Fruit fly (Drosophila melanogaster) whole organism, embryonic: Measurements from ENCODE around the gene Vps26.

Experiments used
- Bgb ChIP-seq: fragments of 200-800 bp; sonication (Bioruptor generic); IDR thresholded peaks from 2 replicates; pipeline ENCODE4 v1.3.6; 2022; ENCODE audit warnings: missing biosample characterization, missing genetic modification characterization; ENCODE audit not compliant: partially characterized antibody
- CG10565 ChIP-seq: fragments of 200-800 bp; sonication (Bioruptor generic); optimal IDR thresholded peaks from 3 replicates; lab custom pipeline; 2016; ENCODE audit warnings: missing biosample characterization, mild to moderate bottlenecking, missing genetic modification characterization
- CG11093 ChIP-seq: fragments of 200-800 bp; sonication (Bioruptor generic); IDR thresholded peaks from 3 replicates; pipeline ENCODE4 v1.3.6; 2022; ENCODE audit warnings: missing biosample characterization, missing genetic modification characterization
- CG11504 ChIP-seq: fragments of 200-800 bp; sonication (Bioruptor generic); optimal IDR thresholded peaks from 3 replicates; lab custom pipeline; 2019; ENCODE audit warnings: missing biosample characterization, mild to moderate bottlenecking, missing genetic modification characterization, moderate library complexity
- CG12071 ChIP-seq: fragments of 200-800 bp; sonication (Bioruptor generic); optimal IDR thresholded peaks from 3 replicates; lab custom pipeline; 2018; ENCODE audit warnings: missing biosample characterization, mild to moderate bottlenecking, missing genetic modification characterization
- CG15514 ChIP-seq: fragments of 200-800 bp; sonication (Bioruptor generic); optimal IDR thresholded peaks from 3 replicates; lab custom pipeline; 2017; ENCODE audit warnings: missing biosample characterization, missing genetic modification characterization, mild to moderate bottlenecking, moderate library complexity, missing genetic modification reagents
- CG17328 ChIP-seq: fragments of 200-800 bp; sonication (Bioruptor generic); IDR thresholded peaks from 2 replicates; pipeline ENCODE4 v1.3.6; 2022; ENCODE audit warnings: missing biosample characterization, missing genetic modification characterization
- CG17568 ChIP-seq: fragments of 200-800 bp; sonication (Bioruptor generic); optimal IDR thresholded peaks from 2 replicates; lab custom pipeline; 2018; ENCODE audit warnings: missing biosample characterization, mild to moderate bottlenecking, missing genetic modification characterization, moderate library complexity
- CG18599 ChIP-seq: fragments of 200-800 bp; sonication (Bioruptor generic); optimal IDR thresholded peaks from 3 replicates; lab custom pipeline; 2017; ENCODE audit warnings: missing biosample characterization, missing genetic modification characterization, mild to moderate bottlenecking, moderate library complexity, missing genetic modification reagents
- CG2199 ChIP-seq: fragments of 200-800 bp; sonication (Bioruptor generic); IDR thresholded peaks from 3 replicates; pipeline ENCODE4 v1.3.6; 2022; ENCODE audit warnings: missing biosample characterization, missing genetic modification characterization
- CG32772 ChIP-seq: fragments of 200-800 bp; sonication (Bioruptor generic); IDR thresholded peaks from 2 replicates; pipeline ENCODE4 v1.3.6; 2022; ENCODE audit warnings: missing biosample characterization, missing genetic modification characterization
- CG3407 ChIP-seq: fragments of 200-800 bp; sonication (Bioruptor generic); optimal IDR thresholded peaks from 2 replicates; lab custom pipeline; 2018; ENCODE audit warnings: missing biosample characterization, mild to moderate bottlenecking, missing genetic modification characterization
- CG3995 ChIP-seq: fragments of 200-800 bp; sonication (Bioruptor generic); optimal IDR thresholded peaks from 3 replicates; lab custom pipeline; 2016; ENCODE audit warnings: missing biosample characterization, missing genetic modification characterization
- CG42726 ChIP-seq: fragments of 200-800 bp; sonication (Bioruptor generic); IDR thresholded peaks from 2 replicates; pipeline ENCODE4 v1.3.6; 2022; ENCODE audit warnings: missing biosample characterization, missing genetic modification characterization; ENCODE audit not compliant: partially characterized antibody
- CG6791 ChIP-seq: fragments of 200-800 bp; sonication (Bioruptor generic); IDR thresholded peaks from 3 replicates; pipeline ENCODE4 v1.3.6; 2022; ENCODE audit warnings: missing biosample characterization, missing genetic modification characterization; ENCODE audit not compliant: partially characterized antibody
- CG6813 ChIP-seq: fragments of 200-800 bp; sonication (Bioruptor generic); optimal IDR thresholded peaks from 2 replicates; lab custom pipeline; 2017; ENCODE audit warnings: missing biosample characterization, missing genetic modification characterization, mild to moderate bottlenecking, moderate library complexity, missing genetic modification reagents
- CG7839 ChIP-seq: fragments of 200-800 bp; sonication (Bioruptor generic); optimal IDR thresholded peaks from 3 replicates; lab custom pipeline; 2018; ENCODE audit warnings: missing biosample characterization, mild to moderate bottlenecking, missing genetic modification characterization, moderate library complexity
- CG7987 ChIP-seq: fragments of 200-800 bp; sonication (Bioruptor generic); optimal IDR thresholded peaks from 2 replicates; lab custom pipeline; 2018; ENCODE audit warnings: missing biosample characterization, mild to moderate bottlenecking, missing genetic modification characterization, moderate library complexity
- CG8388 ChIP-seq: fragments of 200-800 bp; sonication (Bioruptor generic); optimal IDR thresholded peaks from 2 replicates; lab custom pipeline; 2019; ENCODE audit warnings: missing biosample characterization, mild to moderate bottlenecking, missing genetic modification characterization, moderate library complexity
- D ChIP-seq, 2 experiments: fragments of 200-800 bp in 1 of 2; fragments of >200 bp in 1 of 2; sonication (Bioruptor generic) in 1 of 2; optimal IDR thresholded peaks; 2 replicates in 1 of 2; 3 replicates in 1 of 2; lab custom pipeline; 2017; ENCODE audit warnings: mild to moderate bottlenecking in 1 of 2, missing biosample characterization in 1 of 2, missing genetic modification characterization in 1 of 2, missing genetic modification reagents in 1 of 2
- Dll ChIP-seq: fragments of 200-800 bp; sonication (Bioruptor generic); IDR thresholded peaks from 4 replicates; pipeline ENCODE4 v1.3.6; 2022; ENCODE audit warnings: missing biosample characterization, missing genetic modification characterization; ENCODE audit not compliant: partially characterized antibody
- Gsc ChIP-seq: fragments of 200-800 bp; sonication (Bioruptor generic); IDR thresholded peaks from 2 replicates; pipeline ENCODE4 v1.3.6; 2022; ENCODE audit warnings: missing biosample characterization, missing genetic modification characterization
- Hmr ChIP-seq: fragments of 200-800 bp; sonication (Bioruptor generic); optimal IDR thresholded peaks from 3 replicates; lab custom pipeline; 2017; ENCODE audit warnings: mild to moderate bottlenecking, missing biosample characterization, missing genetic modification reagents, missing genetic modification characterization
- Hmx ChIP-seq: fragments of 200-800 bp; sonication (Bioruptor generic); optimal IDR thresholded peaks from 2 replicates; lab custom pipeline; 2016; ENCODE audit warnings: missing biosample characterization, missing genetic modification characterization
- Kr ChIP-seq: fragments of 200-800 bp; sonication (Bioruptor generic); optimal IDR thresholded peaks from 2 replicates; lab custom pipeline; 2017; ENCODE audit warnings: missing biosample characterization, mild to moderate bottlenecking, missing genetic modification characterization
- Max ChIP-seq: fragments of 200-800 bp; sonication (Bioruptor generic); optimal IDR thresholded peaks from 2 replicates; lab custom pipeline; 2016; ENCODE audit warnings: missing biosample characterization, mild to moderate bottlenecking, missing genetic modification characterization
- Med ChIP-seq: fragments of 200-800 bp; sonication (Bioruptor generic); peaks from one replicate; lab custom pipeline; 2016; ENCODE audit warnings: missing biosample characterization, missing genetic modification characterization, mild to moderate bottlenecking, inconsistent platforms, moderate library complexity
- Mes4 ChIP-seq: fragments of 200-800 bp; sonication (Bioruptor generic); optimal IDR thresholded peaks from 2 replicates; lab custom pipeline; 2016; ENCODE audit warnings: missing biosample characterization, missing genetic modification characterization
- Opbp ChIP-seq: fragments of 200-800 bp; sonication (Bioruptor generic); IDR thresholded peaks from 3 replicates; pipeline ENCODE4 v1.3.6; 2022; ENCODE audit warnings: missing biosample characterization, missing genetic modification characterization; ENCODE audit not compliant: partially characterized antibody
- Sox100B ChIP-seq: fragments of 200-800 bp; sonication (Bioruptor generic); optimal IDR thresholded peaks from 3 replicates; lab custom pipeline; 2018; ENCODE audit warnings: missing biosample characterization, mild to moderate bottlenecking, missing genetic modification characterization
- Trl ChIP-seq, 3 experiments: fragments of >200 bp in 2 of 3; fragments of 200-800 bp in 1 of 3; sonication (Bioruptor generic) in 1 of 3; optimal IDR thresholded peaks; 2 replicates in 1 of 3; 3 replicates in 2 of 3; lab custom pipeline; 2016 to 2017; ENCODE audit warnings: missing biosample characterization in 1 of 3, missing genetic modification characterization in 1 of 3
- abd-A ChIP-seq: fragments of 200-800 bp; sonication (Bioruptor generic); optimal IDR thresholded peaks from 3 replicates; lab custom pipeline; 2019; ENCODE audit warnings: missing biosample characterization, mild to moderate bottlenecking, missing genetic modification characterization, moderate library complexity
- crc ChIP-seq: fragments of 200-800 bp; sonication (Bioruptor generic); optimal IDR thresholded peaks from 2 replicates; lab custom pipeline; 2016; ENCODE audit warnings: missing biosample characterization, missing genetic modification characterization
- croc ChIP-seq: fragments of 200-800 bp; sonication (Bioruptor generic); conservative IDR thresholded peaks from 3 replicates; pipeline ENCODE4 v1.3.6; 2022; ENCODE audit warnings: missing biosample characterization, missing genetic modification characterization
- da ChIP-seq: fragments of 200-800 bp; sonication (Bioruptor generic); optimal IDR thresholded peaks from 2 replicates; lab custom pipeline; 2016; ENCODE audit warnings: missing biosample characterization, missing genetic modification characterization
- en ChIP-seq: fragments of 200-800 bp; sonication (Bioruptor generic); optimal IDR thresholded peaks from 2 replicates; lab custom pipeline; 2016; ENCODE audit warnings: missing biosample characterization, missing genetic modification characterization
- ftz-f1 ChIP-seq: fragments of 200-800 bp; sonication (Bioruptor generic); optimal IDR thresholded peaks from 2 replicates; lab custom pipeline; 2016; ENCODE audit warnings: missing biosample characterization, missing genetic modification characterization
- gce ChIP-seq: fragments of 200-800 bp; sonication (Bioruptor generic); IDR thresholded peaks from 3 replicates; pipeline ENCODE4 v1.3.6; 2022; ENCODE audit warnings: missing biosample characterization, missing genetic modification characterization
- hb ChIP-seq: fragments of 200-800 bp; sonication (Bioruptor generic); IDR thresholded peaks from 3 replicates; pipeline ENCODE4 v1.3.6; 2022; ENCODE audit warnings: missing biosample characterization, missing genetic modification characterization; ENCODE audit not compliant: partially characterized antibody
- her ChIP-seq: fragments of 200-800 bp; sonication (Bioruptor generic); optimal IDR thresholded peaks from 2 replicates; lab custom pipeline; 2016; ENCODE audit warnings: missing biosample characterization, missing genetic modification characterization
- insv ChIP-seq, 2 experiments: fragments of 200-800 bp; sonication (Bioruptor generic); optimal IDR thresholded peaks; 3 replicates each; lab custom pipeline; 2016 to 2018; ENCODE audit warnings: missing biosample characterization in 2 of 2, missing genetic modification characterization in 2 of 2
- mam ChIP-seq: fragments of 200-800 bp; sonication (Bioruptor generic); optimal IDR thresholded peaks from 3 replicates; lab custom pipeline; 2016; ENCODE audit warnings: missing biosample characterization, missing genetic modification characterization
- nerfin-1 ChIP-seq: fragments of 200-800 bp; sonication (Bioruptor generic); optimal IDR thresholded peaks from 3 replicates; lab custom pipeline; 2019; ENCODE audit warnings: missing biosample characterization, mild to moderate bottlenecking, missing genetic modification characterization, moderate library complexity
- oc ChIP-seq: fragments of 200-800 bp; sonication (Bioruptor generic); optimal IDR thresholded peaks from 2 replicates; lab custom pipeline; 2018; ENCODE audit warnings: missing biosample characterization, mild to moderate bottlenecking, missing genetic modification characterization, moderate library complexity
- phol ChIP-seq: fragments of 200-800 bp; sonication (Bioruptor generic); optimal IDR thresholded peaks from 3 replicates; lab custom pipeline; 2018; ENCODE audit warnings: missing biosample characterization, mild to moderate bottlenecking, missing genetic modification characterization, moderate library complexity
- ranshi ChIP-seq: fragments of 200-800 bp; sonication (Bioruptor generic); IDR thresholded peaks from 2 replicates; pipeline ENCODE4 v1.3.6; 2022; ENCODE audit warnings: missing biosample characterization, missing genetic modification characterization
- seq ChIP-seq: fragments of 200-800 bp; sonication (Bioruptor generic); IDR thresholded peaks from 2 replicates; pipeline ENCODE4 v1.3.6; 2022; ENCODE audit warnings: missing biosample characterization, missing genetic modification characterization
- sqz ChIP-seq: fragments of 200-800 bp; sonication (Bioruptor generic); optimal IDR thresholded peaks from 3 replicates; lab custom pipeline; 2018; ENCODE audit warnings: missing biosample characterization, mild to moderate bottlenecking, missing genetic modification characterization

Vps26 gene

DNA sequence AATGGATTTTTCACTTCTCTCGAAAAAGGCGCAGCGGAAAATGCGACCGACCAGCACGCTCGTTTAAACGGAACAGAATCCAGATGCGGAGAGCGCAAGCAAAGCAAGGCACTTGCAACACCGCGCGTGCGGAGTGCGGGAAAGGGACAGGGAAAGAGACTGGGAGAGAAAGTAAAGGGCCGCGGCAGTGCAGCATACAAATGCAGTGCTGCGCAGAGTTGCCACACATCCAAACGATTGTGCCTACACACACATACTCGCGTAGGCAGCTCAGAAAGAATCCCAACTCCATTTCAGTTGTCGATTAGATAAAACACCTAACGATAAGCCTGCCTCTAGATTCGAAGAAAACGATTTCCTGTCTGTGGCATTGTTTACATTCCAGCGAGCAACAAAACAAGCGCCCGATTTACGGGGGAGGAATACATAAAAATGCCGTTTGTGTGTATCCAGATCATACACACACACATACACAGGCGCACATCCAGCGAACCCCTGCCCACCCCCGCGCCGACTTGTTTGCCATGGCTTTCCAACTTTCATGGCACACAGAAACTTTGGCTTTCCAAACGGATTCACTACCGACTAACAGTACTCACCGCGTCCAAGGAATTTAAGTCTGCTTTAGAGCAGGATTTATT is 25.9 kb downstream of the Vps26 start (continued):
- no peak for TF ChIP-seq CG32772 (GFP tag; lab: Robert Waterston, UW)
- TF ChIP-seq Med = peak; percentile 74
- no peak for TF ChIP-seq Opbp
- TF ChIP-seq mam (GFP tag; lab: Kevin White, UChicago) = no peak
- no peak for TF ChIP-seq Dll (GFP tag; lab: Robert Waterston, UW)
- TF ChIP-seq crc (GFP tag; lab: Kevin White, UChicago) = no peak
- no peak for TF ChIP-seq CG17328 (GFP tag; lab: Robert Waterston, UW)
- TF ChIP-seq Hmx (GFP tag; lab: Kevin White, UChicago) = no peak
- no peak for TF ChIP-seq CG3407 (GFP tag; lab: Kevin White, UChicago)
- no peak for TF ChIP-seq CG10565 (GFP tag; lab: Kevin White, UChicago)
- TF ChIP-seq ftz-f1 (GFP tag; lab: Kevin White, UChicago) = no peak
- no peak for TF ChIP-seq CG8388 (GFP tag; lab: Kevin White, UChicago)
- TF ChIP-seq ranshi (GFP tag; lab: Robert Waterston, UW) = no peak
- TF ChIP-seq CG17568 (GFP tag; lab: Kevin White, UChicago) = no peak
- no peak; the same call in 1 of the 2 replicates for TF ChIP-seq Bgb (GFP tag; lab: Robert Waterston, UW)
- no peak for TF ChIP-seq CG11093
- TF ChIP-seq D (optimal IDR thresholded peaks at IDR 0.05; lab: Kevin White, UChicago) = peak; percentile 37
- TF ChIP-seq D (GFP tag; optimal IDR thresholded peaks at IDR 0.05; lab: Kevin White, UChicago) = no peak
- peak; percentile 9 to 53 for TF ChIP-seq Trl (optimal IDR thresholded peaks at IDR 0.05; lab: Kevin White, UChicago)
- no peak for TF ChIP-seq Trl (GFP tag; optimal IDR thresholded peaks at IDR 0.05; lab: Kevin White, UChicago)
- TF ChIP-seq oc (tag; lab: Kevin White, UChicago) = no peak
- TF ChIP-seq sqz = no peak
- no peak for TF ChIP-seq CG15514 (GFP tag; lab: Kevin White, UChicago)
- no peak for TF ChIP-seq Hmr (GFP tag; lab: Kevin White, UChicago)
- TF ChIP-seq CG7987 (GFP tag; lab: Kevin White, UChicago) = no peak
- no peak for TF ChIP-seq Gsc
- TF ChIP-seq CG6813 = no peak
- no peak for TF ChIP-seq en (GFP tag; lab: Kevin White, UChicago)
- no peak for TF ChIP-seq CG3995 (GFP tag; lab: Kevin White, UChicago)
- no peak for TF ChIP-seq hb (GFP tag; lab: Robert Waterston, UW)
- no peak for TF ChIP-seq seq (GFP tag; lab: Robert Waterston, UW)
- no peak for TF ChIP-seq her
- no peak for TF ChIP-seq CG6791 (GFP tag; lab: Robert Waterston, UW)
- no peak for TF ChIP-seq CG7839 (tag; lab: Kevin White, UChicago)
- TF ChIP-seq Max (GFP tag; lab: Kevin White, UChicago) = no peak
- no peak for TF ChIP-seq Kr (GFP tag; lab: Kevin White, UChicago)
- TF ChIP-seq Mes4 (GFP tag; lab: Kevin White, UChicago) = no peak
- TF ChIP-seq CG42726 (GFP tag; lab: Robert Waterston, UW) = no peak
- TF ChIP-seq nerfin-1 = peak; percentile 89
- no peak for TF ChIP-seq CG12071 (GFP tag; lab: Kevin White, UChicago)
- TF ChIP-seq CG11504 (tag; lab: Kevin White, UChicago) = no peak
- TF ChIP-seq abd-A (tag; lab: Kevin White, UChicago) = peak; percentile 43
- TF ChIP-seq insv (GFP tag; optimal IDR thresholded peaks at IDR 0.05; lab: Kevin White, UChicago) = peak in 1 of 2 experiments; percentile 22
- peak; percentile 2 for TF ChIP-seq CG18599 (GFP tag; lab: Kevin White, UChicago)
- no peak for TF ChIP-seq da (GFP tag; lab: Kevin White, UChicago)
- no peak for TF ChIP-seq Sox100B (GFP tag; lab: Kevin White, UChicago)
- TF ChIP-seq croc (GFP tag; lab: Robert Waterston, UW) = no peak
- no peak for TF ChIP-seq phol (tag; lab: Kevin White, UChicago)
- TF ChIP-seq gce (GFP tag; lab: Robert Waterston, UW) = no peak
- no peak for TF ChIP-seq CG2199 (GFP tag; lab: Robert Waterston, UW)
